Worm (Caenorhabditis elegans): ENCODE measurements around the gene ifas-2.

- TF ChIP-seq mep-1 (tag; optimal IDR thresholded peaks at IDR 0.05) (no peak), elt-3 (tag; optimal IDR thresholded peaks at IDR 0.05) (no peak), blmp-1 (tag; optimal IDR thresholded peaks at IDR 0.05) (no peak), lin-13 (tag; optimal IDR thresholded peaks at IDR 0.05) (no peak), pha-4 (tag; optimal IDR thresholded peaks at IDR 0.05) (no peak)
These were observed 22.2 kb upstream of the ifas-2 start for ce11 chrV:16910864-16911263.

Measured in whole organism, mixed stage, embryonic.